Fruit fly (Drosophila melanogaster): Measurements from ENCODE around the gene TwdlG.

DNA sequence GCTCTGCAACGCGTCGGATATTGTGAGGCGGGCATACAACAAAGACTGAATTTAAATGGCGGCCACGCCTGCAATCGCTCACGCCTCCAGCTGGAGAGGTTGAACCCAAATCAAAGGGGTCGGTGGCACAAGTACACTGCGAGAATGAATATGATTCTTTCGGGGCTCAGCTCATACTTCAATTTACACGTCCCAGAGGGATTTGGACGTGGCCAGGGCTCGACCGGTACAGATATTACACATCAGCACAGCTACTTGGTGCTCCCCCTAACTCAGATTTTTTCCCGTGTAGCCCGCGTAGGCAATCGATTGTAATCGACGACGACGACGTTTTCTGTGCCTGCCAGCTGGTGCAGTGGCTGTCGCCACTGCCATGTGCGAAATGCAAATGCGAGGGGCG lies 37.1 kb downstream of the TwdlG start:
- TF ChIP-seq insv (optimal IDR thresholded peaks at IDR 0.05) (no peak), Sin3A (optimal IDR thresholded peaks at IDR 0.05) (no peak), Myc (optimal IDR thresholded peaks at IDR 0.05) (no peak), psq (optimal IDR thresholded peaks at IDR 0.05) (no peak), h (optimal IDR thresholded peaks at IDR 0.05) (no peak), ttk (optimal IDR thresholded peaks at IDR 0.05) (no peak)
